Fruit fly (Drosophila melanogaster) whole organism, embryonic: ENCODE measurements around the gene Kah.

Source experiments
- CG10321 ChIP-seq: fragments of 200-800 bp; sonication (Bioruptor generic); IDR thresholded peaks from 2 replicates; pipeline ENCODE4 v1.3.6; 2022; ENCODE audit warnings: missing biosample characterization, missing genetic modification characterization
- CG10543 ChIP-seq: fragments of 200-800 bp; sonication (Bioruptor generic); optimal IDR thresholded peaks from 3 replicates; lab custom pipeline; 2017; ENCODE audit warnings: missing biosample characterization, mild to moderate bottlenecking, missing genetic modification characterization, moderate library complexity
- CG11723 ChIP-seq: fragments of 200-800 bp; sonication (Bioruptor generic); optimal IDR thresholded peaks from 2 replicates; lab custom pipeline; 2017; ENCODE audit warnings: missing biosample characterization, mild to moderate bottlenecking, missing genetic modification characterization
- CG12155 ChIP-seq: fragments of 200-800 bp; sonication (Bioruptor generic); optimal IDR thresholded peaks from 3 replicates; lab custom pipeline; 2016; ENCODE audit warnings: missing biosample characterization, missing genetic modification characterization
- CG13775 ChIP-seq: fragments of 200-800 bp; sonication (Bioruptor generic); optimal IDR thresholded peaks from 3 replicates; lab custom pipeline; 2017; ENCODE audit warnings: missing biosample characterization, mild to moderate bottlenecking, missing genetic modification characterization
- CG15479 ChIP-seq: fragments of 200-800 bp; sonication (Bioruptor generic); optimal IDR thresholded peaks from 3 replicates; lab custom pipeline; 2019; ENCODE audit warnings: missing biosample characterization, mild to moderate bottlenecking, missing genetic modification characterization, moderate library complexity
- CG17361 ChIP-seq: fragments of 200-800 bp; sonication (Bioruptor generic); IDR thresholded peaks from 3 replicates; pipeline ENCODE4 v1.3.6; 2022; ENCODE audit warnings: missing biosample characterization, missing genetic modification characterization
- CG1832 ChIP-seq: fragments of 200-800 bp; sonication (Bioruptor generic); optimal IDR thresholded peaks from 2 replicates; lab custom pipeline; 2017; ENCODE audit warnings: missing biosample characterization, mild to moderate bottlenecking, missing genetic modification characterization, inconsistent platforms
- CG43689 ChIP-seq: fragments of 200-800 bp; sonication (Bioruptor generic); IDR thresholded peaks from 2 replicates; pipeline ENCODE4 v1.3.6; 2022; ENCODE audit warnings: missing biosample characterization, missing genetic modification characterization
- CG4617 ChIP-seq: fragments of 200-800 bp; sonication (Bioruptor generic); optimal IDR thresholded peaks from 3 replicates; lab custom pipeline; 2016; ENCODE audit warnings: missing biosample characterization, missing genetic modification characterization, borderline replicate concordance
- CG4854 ChIP-seq: fragments of 200-800 bp; sonication (Bioruptor generic); optimal IDR thresholded peaks from 2 replicates; lab custom pipeline; 2016; ENCODE audit warnings: missing biosample characterization, missing genetic modification characterization, inconsistent platforms
- CG7271 ChIP-seq: fragments of 200-800 bp; sonication (Bioruptor generic); optimal IDR thresholded peaks from 2 replicates; lab custom pipeline; 2018; ENCODE audit warnings: missing biosample characterization, mild to moderate bottlenecking, missing genetic modification characterization, moderate library complexity
- CG7745 ChIP-seq: fragments of 200-800 bp; sonication (Bioruptor generic); optimal IDR thresholded peaks from 2 replicates; lab custom pipeline; 2018; ENCODE audit warnings: missing biosample characterization, mild to moderate bottlenecking, missing genetic modification characterization, moderate library complexity
- CG8089 ChIP-seq: fragments of 200-800 bp; sonication (Bioruptor generic); optimal IDR thresholded peaks from 3 replicates; lab custom pipeline; 2016; ENCODE audit warnings: missing biosample characterization, missing genetic modification characterization
- CG9215 ChIP-seq: fragments of 200-800 bp; sonication (Bioruptor generic); IDR thresholded peaks from 2 replicates; pipeline ENCODE4 v1.3.6; 2022; ENCODE audit warnings: missing biosample characterization, missing genetic modification characterization
- CG9797 ChIP-seq: fragments of 200-800 bp; sonication (Bioruptor generic); optimal IDR thresholded peaks from 3 replicates; lab custom pipeline; 2018; ENCODE audit warnings: missing biosample characterization, mild to moderate bottlenecking, missing genetic modification characterization
- CG9876 ChIP-seq: fragments of 200-800 bp; sonication (Bioruptor generic); optimal IDR thresholded peaks from 2 replicates; lab custom pipeline; 2016; ENCODE audit warnings: missing biosample characterization, missing genetic modification characterization
- Camta ChIP-seq: fragments of 200-800 bp; sonication (Bioruptor generic); optimal IDR thresholded peaks from 2 replicates; lab custom pipeline; 2016; ENCODE audit warnings: missing biosample characterization, missing genetic modification characterization
- D ChIP-seq, 2 experiments: fragments of 200-800 bp in 1 of 2; fragments of >200 bp in 1 of 2; sonication (Bioruptor generic) in 1 of 2; optimal IDR thresholded peaks; 2 replicates in 1 of 2; 3 replicates in 1 of 2; lab custom pipeline; 2017; ENCODE audit warnings: mild to moderate bottlenecking in 1 of 2, missing biosample characterization in 1 of 2, missing genetic modification characterization in 1 of 2, missing genetic modification reagents in 1 of 2
- Doc3 ChIP-seq: fragments of 200-800 bp; sonication (Bioruptor generic); IDR thresholded peaks from 3 replicates; pipeline ENCODE4 v1.3.6; 2022; ENCODE audit warnings: missing biosample characterization, missing genetic modification characterization; ENCODE audit not compliant: partially characterized antibody
- E2f2 ChIP-seq: fragments of 200-800 bp; sonication (Bioruptor generic); IDR thresholded peaks from 2 replicates; pipeline ENCODE4 v1.3.6; 2022; ENCODE audit warnings: missing biosample characterization, missing genetic modification characterization
- HHEX ChIP-seq: fragments of 200-800 bp; sonication (Bioruptor generic); optimal IDR thresholded peaks from 3 replicates; lab custom pipeline; 2017; ENCODE audit warnings: missing biosample characterization, mild to moderate bottlenecking, missing genetic modification characterization, missing genetic modification reagents
- Jarid2 ChIP-seq: fragments of 200-800 bp; sonication (Bioruptor generic); optimal IDR thresholded peaks from 3 replicates; lab custom pipeline; 2017; ENCODE audit warnings: mild to moderate bottlenecking, missing biosample characterization, missing genetic modification reagents, missing genetic modification characterization
- Kr ChIP-seq: fragments of 200-800 bp; sonication (Bioruptor generic); optimal IDR thresholded peaks from 2 replicates; lab custom pipeline; 2017; ENCODE audit warnings: missing biosample characterization, mild to moderate bottlenecking, missing genetic modification characterization
- Max ChIP-seq: fragments of 200-800 bp; sonication (Bioruptor generic); optimal IDR thresholded peaks from 2 replicates; lab custom pipeline; 2016; ENCODE audit warnings: missing biosample characterization, mild to moderate bottlenecking, missing genetic modification characterization
- Myb ChIP-seq: fragments of 200-800 bp; sonication (Bioruptor generic); optimal IDR thresholded peaks from 2 replicates; lab custom pipeline; 2016; ENCODE audit warnings: missing biosample characterization, missing genetic modification characterization
- Pdp1 ChIP-seq, 2 experiments: fragments of 200-800 bp; sonication (Bioruptor generic); optimal IDR thresholded peaks; 3 replicates each; lab custom pipeline; 2016; ENCODE audit warnings: missing biosample characterization in 2 of 2, missing genetic modification characterization in 2 of 2, mild to moderate bottlenecking in 1 of 2, moderate library complexity in 1 of 2
- Stat92E ChIP-seq, 3 experiments: fragments of >200 bp in 2 of 3; fragments of 200-800 bp in 1 of 3; sonication (Bioruptor generic) in 1 of 3; optimal IDR thresholded peaks; 2 replicates each; lab custom pipeline; 2017 to 2019; ENCODE audit warnings: missing biosample characterization in 3 of 3, missing genetic modification characterization in 3 of 3, mild to moderate bottlenecking in 1 of 3, moderate library complexity in 1 of 3
- Taf1 ChIP-seq: fragments of 200-800 bp; sonication (Bioruptor generic); IDR thresholded peaks from 2 replicates; pipeline ENCODE4 v1.3.6; 2022; ENCODE audit warnings: missing biosample characterization, missing genetic modification characterization
- Vsx1 ChIP-seq: fragments of 200-800 bp; sonication (Bioruptor generic); optimal IDR thresholded peaks from 2 replicates; lab custom pipeline; 2017; ENCODE audit warnings: missing biosample characterization, mild to moderate bottlenecking, missing genetic modification characterization, missing genetic modification reagents
- ato ChIP-seq: fragments of 200-800 bp; sonication (Bioruptor generic); IDR thresholded peaks from 2 replicates; pipeline ENCODE4 v1.3.6; 2022; ENCODE audit warnings: missing biosample characterization, missing genetic modification characterization; ENCODE audit not compliant: partially characterized antibody
- bbx ChIP-seq: fragments of 200-800 bp; sonication (Bioruptor generic); IDR thresholded peaks from 2 replicates; pipeline ENCODE4 v1.3.6; 2022; ENCODE audit warnings: missing biosample characterization, missing genetic modification characterization; ENCODE audit not compliant: partially characterized antibody
- bsh ChIP-seq, 2 experiments: fragments of 200-800 bp; sonication (Bioruptor generic); optimal IDR thresholded peaks; 2 replicates each; lab custom pipeline; 2017 to 2018; ENCODE audit warnings: mild to moderate bottlenecking in 2 of 2, missing biosample characterization in 2 of 2, missing genetic modification characterization in 2 of 2, moderate library complexity in 1 of 2
- btn ChIP-seq: fragments of 200-800 bp; sonication (Bioruptor generic); optimal IDR thresholded peaks from 2 replicates; lab custom pipeline; 2016; ENCODE audit warnings: missing biosample characterization, missing genetic modification characterization
- cg ChIP-seq: fragments of 200-800 bp; sonication (Bioruptor generic); optimal IDR thresholded peaks from 3 replicates; lab custom pipeline; 2019; ENCODE audit warnings: missing biosample characterization, mild to moderate bottlenecking, missing genetic modification characterization, moderate library complexity
- cwo ChIP-seq: fragments of 200-800 bp; sonication (Bioruptor generic); optimal IDR thresholded peaks from 3 replicates; lab custom pipeline; 2017; ENCODE audit warnings: missing biosample characterization, missing genetic modification characterization, mild to moderate bottlenecking, moderate library complexity, missing genetic modification reagents
- exex ChIP-seq: fragments of 200-800 bp; sonication (Bioruptor generic); optimal IDR thresholded peaks from 4 replicates; lab custom pipeline; 2018; ENCODE audit warnings: missing biosample characterization, mild to moderate bottlenecking, missing genetic modification characterization, moderate library complexity
- insv ChIP-seq, 2 experiments: fragments of 200-800 bp; sonication (Bioruptor generic); optimal IDR thresholded peaks; 3 replicates each; lab custom pipeline; 2016 to 2018; ENCODE audit warnings: missing biosample characterization in 2 of 2, missing genetic modification characterization in 2 of 2
- jigr1 ChIP-seq: fragments of 200-800 bp; sonication (Bioruptor generic); IDR thresholded peaks from 3 replicates; pipeline ENCODE4 v1.3.6; 2022; ENCODE audit warnings: missing biosample characterization, missing genetic modification characterization
- lilli ChIP-seq: fragments of 200-800 bp; sonication (Bioruptor generic); optimal IDR thresholded peaks from 3 replicates; lab custom pipeline; 2016; ENCODE audit warnings: missing biosample characterization, missing genetic modification characterization
- mam ChIP-seq: fragments of 200-800 bp; sonication (Bioruptor generic); optimal IDR thresholded peaks from 3 replicates; lab custom pipeline; 2016; ENCODE audit warnings: missing biosample characterization, missing genetic modification characterization
- sob ChIP-seq: fragments of 200-800 bp; sonication (Bioruptor generic); IDR thresholded peaks from 2 replicates; pipeline ENCODE4 v1.3.6; 2022; ENCODE audit warnings: missing biosample characterization, missing genetic modification characterization
- tll ChIP-seq, 2 experiments: fragments of 200-800 bp in 1 of 2; fragments of >200 bp in 1 of 2; sonication (Bioruptor generic) in 1 of 2; optimal IDR thresholded peaks; 2 replicates each; lab custom pipeline; 2017 to 2019; ENCODE audit warnings: missing biosample characterization in 2 of 2, missing genetic modification characterization in 2 of 2, mild to moderate bottlenecking in 1 of 2, moderate library complexity in 1 of 2
- tx ChIP-seq: fragments of 200-800 bp; sonication (Bioruptor generic); optimal IDR thresholded peaks from 2 replicates; lab custom pipeline; 2016; ENCODE audit warnings: missing biosample characterization, missing genetic modification characterization
- z ChIP-seq: fragments of 200-800 bp; sonication (Bioruptor generic); IDR thresholded peaks from 3 replicates; pipeline ENCODE4 v1.3.6; 2022; ENCODE audit warnings: missing biosample characterization, missing genetic modification characterization
- zen ChIP-seq: fragments of 200-800 bp; sonication (Bioruptor generic); optimal IDR thresholded peaks from 3 replicates; lab custom pipeline; 2018; ENCODE audit warnings: missing biosample characterization, mild to moderate bottlenecking, missing genetic modification characterization, moderate library complexity

Gene Kah

DNA sequence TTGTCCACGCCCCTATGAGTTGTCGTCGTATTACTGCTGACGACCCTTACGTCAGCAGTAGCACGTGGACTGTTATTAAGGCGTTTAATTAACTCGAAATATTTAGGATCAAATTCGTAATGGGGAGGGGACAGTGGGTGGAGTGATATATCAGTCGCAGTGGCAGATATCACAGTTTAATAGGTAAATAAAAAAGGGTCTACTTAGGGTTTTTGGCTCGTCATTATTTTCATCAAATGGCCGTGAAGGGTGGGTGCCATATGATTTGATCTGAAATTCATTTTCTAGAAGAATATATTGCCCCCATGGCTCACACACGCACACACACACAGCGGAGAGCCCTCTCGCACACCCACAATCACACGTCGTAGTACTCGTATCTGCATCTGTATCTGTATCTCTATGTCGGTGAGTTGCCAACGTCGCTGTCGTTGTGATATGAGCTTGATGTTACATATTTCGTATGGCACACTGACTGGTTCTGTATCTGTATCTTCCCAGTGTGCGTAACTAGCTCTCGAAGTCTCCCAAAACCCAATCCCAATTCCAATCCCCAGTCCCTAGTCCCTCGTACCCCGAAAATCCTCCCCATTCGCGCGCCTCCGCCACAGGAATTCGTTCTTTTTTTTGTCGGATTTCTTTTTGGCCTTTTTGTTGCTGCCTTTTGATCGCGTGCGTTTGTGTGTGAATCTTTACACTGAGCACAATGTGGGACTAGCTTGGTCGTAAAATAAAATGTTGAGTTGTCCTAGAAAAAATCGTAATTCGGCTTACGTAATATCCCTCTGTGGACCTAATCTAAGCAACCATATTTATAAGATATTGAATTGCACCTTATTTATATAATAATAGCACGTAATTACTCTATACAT is 37.7 kb upstream of the Kah start (continued):
- TF ChIP-seq cg (GFP tag; lab: Kevin White, UChicago), result peak; percentile 98
- TF ChIP-seq zen (tag; lab: Kevin White, UChicago), result peak; percentile 7
- no peak for TF ChIP-seq CG4617
- TF ChIP-seq bbx (GFP tag; lab: Robert Waterston, UW), result 0 out of 2 replicates have a peak, but pooled peaks have one; percentile 20
- TF ChIP-seq CG43689 (GFP tag; lab: Robert Waterston, UW), result no peak
- TF ChIP-seq E2f2 (GFP tag; lab: Robert Waterston, UW), result peak; percentile 24
- TF ChIP-seq CG9797 (GFP tag; lab: Kevin White, UChicago), result no peak
- peak; percentile 27 to 87 for TF ChIP-seq Pdp1 (GFP tag; optimal IDR thresholded peaks at IDR 0.05; lab: Kevin White, UChicago)
- no peak for TF ChIP-seq z (GFP tag; lab: Robert Waterston, UW)
- TF ChIP-seq Jarid2 (GFP tag; lab: Kevin White, UChicago), result no peak
- TF ChIP-seq CG13775 (GFP tag; lab: Kevin White, UChicago), result peak; percentile 28
- no peak for TF ChIP-seq CG7745 (tag; lab: Kevin White, UChicago)
- TF ChIP-seq CG7271 (tag; lab: Kevin White, UChicago), result no peak
- TF ChIP-seq Kr (GFP tag; lab: Kevin White, UChicago), result no peak
- TF ChIP-seq Camta, result peak; percentile 5
- TF ChIP-seq CG1832 (GFP tag; lab: Kevin White, UChicago), result no peak
- peak in 1 of 3 experiments; percentile 47 for TF ChIP-seq Stat92E (GFP tag; optimal IDR thresholded peaks at IDR 0.05; lab: Kevin White, UChicago)
- TF ChIP-seq jigr1 (GFP tag; lab: Robert Waterston, UW), result no peak
- TF ChIP-seq Myb (GFP tag; lab: Kevin White, UChicago), result no peak
- no peak for TF ChIP-seq CG4854 (GFP tag; lab: Kevin White, UChicago)
- peak; percentile 53 for TF ChIP-seq cwo (GFP tag; lab: Kevin White, UChicago)
- TF ChIP-seq lilli, result peak; percentile 54
- TF ChIP-seq insv (GFP tag; optimal IDR thresholded peaks at IDR 0.05; lab: Kevin White, UChicago), result no peak
- TF ChIP-seq Max, result peak; percentile 1
- no peak; the same call in 2 of the 3 replicates for TF ChIP-seq CG17361 (GFP tag; lab: Robert Waterston, UW)
- peak; percentile 82 for TF ChIP-seq CG10543 (GFP tag; lab: Kevin White, UChicago)
- TF ChIP-seq CG12155 (GFP tag; lab: Kevin White, UChicago), result peak; percentile 14
- TF ChIP-seq CG15479, result no peak
- no peak for TF ChIP-seq tx
- no peak for TF ChIP-seq CG10321 (GFP tag; lab: Robert Waterston, UW)
- peak; percentile 69 for TF ChIP-seq exex (tag; lab: Kevin White, UChicago)
- peak; percentile 33 to 84 for TF ChIP-seq bsh (GFP tag; optimal IDR thresholded peaks at IDR 0.05; lab: Kevin White, UChicago)
- no peak for TF ChIP-seq Vsx1 (GFP tag; lab: Kevin White, UChicago)
- 0 out of 2 replicates have a peak, but pooled peaks have one; percentile 23 for TF ChIP-seq sob (GFP tag; lab: Robert Waterston, UW)
- TF ChIP-seq Taf1 (GFP tag; lab: Robert Waterston, UW), result no peak; the same call in 1 of the 2 replicates
- TF ChIP-seq tll (GFP tag; optimal IDR thresholded peaks at IDR 0.05; lab: Kevin White, UChicago), result no peak
- no peak for TF ChIP-seq D (optimal IDR thresholded peaks at IDR 0.05; lab: Kevin White, UChicago)
- TF ChIP-seq D (GFP tag; optimal IDR thresholded peaks at IDR 0.05; lab: Kevin White, UChicago), result no peak
- no peak for TF ChIP-seq Doc3 (GFP tag; lab: Robert Waterston, UW)
- TF ChIP-seq btn, result no peak
- no peak for TF ChIP-seq CG11723
- TF ChIP-seq HHEX (GFP tag; lab: Kevin White, UChicago), result no peak
- TF ChIP-seq ato (GFP tag; lab: Robert Waterston, UW), result no peak
- no peak for TF ChIP-seq CG9876 (GFP tag; lab: Kevin White, UChicago)
- TF ChIP-seq CG8089 (GFP tag; lab: Kevin White, UChicago), result no peak
- TF ChIP-seq mam (GFP tag; lab: Kevin White, UChicago), result peak; percentile 54
- TF ChIP-seq CG9215 (GFP tag; lab: Robert Waterston, UW), result peak; percentile 39; the same call in 1 of the 2 replicates
